Fruit fly (Drosophila melanogaster): ENCODE results near the gene CG2931.

dm6 chr3R:5551068-5551467 is 17.3 kb downstream of the CG2931 start, which contains the start of gene mia:
- TF ChIP-seq pad (GFP tag; optimal IDR thresholded peaks at IDR 0.05) (no peak), CG11617 (GFP tag; optimal IDR thresholded peaks at IDR 0.05) (no peak), CG12768 (GFP tag; optimal IDR thresholded peaks at IDR 0.05) (no peak)

Data from whole organism, adult.